Worm (Caenorhabditis elegans) whole organism, L4 larva: ENCODE measurements around the gene flp-25.
A peak's percentile ranks its signal among the peaks of the same experiment; 100 is the strongest.

ENCODE experiments used
- F10B5.3 ChIP-seq: sonication (generic microtip); optimal IDR thresholded peaks from 2 replicates; lab custom pipeline; 2016; ENCODE audit warnings: mild to moderate bottlenecking, missing genetic modification characterization, missing compliant biosample characterization
- F26F4.8 ChIP-seq: fragments of 200-800 bp; sonication (Bioruptor generic); conservative IDR thresholded peaks from 2 replicates; pipeline ENCODE4 v1.3.6; 2022; ENCODE audit warnings: missing genetic modification characterization, missing compliant biosample characterization
- F44E2.7 ChIP-seq: fragments of 200-800 bp; sonication (Bioruptor generic); IDR thresholded peaks from 2 replicates; pipeline ENCODE4 v2.1.2; 2022; ENCODE audit warnings: missing genetic modification characterization, missing compliant biosample characterization
- T26A8.4 ChIP-seq: fragments of 200-800 bp; sonication (Bioruptor generic); IDR thresholded peaks from 2 replicates; pipeline ENCODE4 v1.3.6; 2022; ENCODE audit warnings: missing genetic modification characterization, missing compliant biosample characterization
- Y105C5A.15 ChIP-seq: fragments of 200-800 bp; sonication (Bioruptor generic); IDR thresholded peaks from 2 replicates; pipeline ENCODE4 v1.3.6; 2022; ENCODE audit warnings: missing genetic modification characterization, missing compliant biosample characterization
- Y48G9A.11 ChIP-seq: fragments of 200-800 bp; sonication (Bioruptor generic); IDR thresholded peaks from 2 replicates; pipeline ENCODE4 v1.3.6; 2022; ENCODE audit warnings: missing genetic modification reagents, missing genetic modification characterization, missing compliant biosample characterization
- Y75B8A.6 ChIP-seq: fragments of 200-800 bp; sonication (Bioruptor generic); IDR thresholded peaks from 2 replicates; pipeline ENCODE4 v1.3.6; 2022; ENCODE audit warnings: missing genetic modification reagents, missing genetic modification characterization, missing compliant biosample characterization
- ZK337.2 ChIP-seq: fragments of 200-800 bp; sonication (Bioruptor generic); IDR thresholded peaks from 2 replicates; pipeline ENCODE4 v1.3.6; 2022; ENCODE audit warnings: missing genetic modification reagents, missing genetic modification characterization, missing compliant biosample characterization
- ama-1 ChIP-seq: fragments of 150-350 bp; optimal IDR thresholded peaks from 2 replicates; lab custom pipeline; 2014; ENCODE audit warnings: inconsistent platforms, mixed read lengths
- arid-1 ChIP-seq: fragments of 200-800 bp; sonication (Bioruptor generic); conservative IDR thresholded peaks from 2 replicates; pipeline ENCODE4 v1.3.6; 2022; ENCODE audit warnings: missing genetic modification reagents, missing genetic modification characterization, missing compliant biosample characterization
- attf-4 ChIP-seq: sonication (generic microtip); optimal IDR thresholded peaks from 3 replicates; lab custom pipeline; 2017; ENCODE audit warnings: missing biosample characterization, missing genetic modification characterization
- ceh-20 ChIP-seq: fragments of 200-800 bp; sonication (Bioruptor generic); IDR thresholded peaks from 2 replicates; pipeline ENCODE4 v1.3.6; 2022; ENCODE audit warnings: missing genetic modification reagents, missing genetic modification characterization, missing compliant biosample characterization
- ceh-28 ChIP-seq: fragments of 150-350 bp; optimal IDR thresholded peaks from 2 replicates; lab custom pipeline; 2014; ENCODE audit warnings: missing biosample characterization, missing genetic modification reagents, missing genetic modification characterization
- ceh-82 ChIP-seq: sonication (generic microtip); optimal IDR thresholded peaks from 2 replicates; lab custom pipeline; 2017; ENCODE audit warnings: missing biosample characterization, missing genetic modification characterization
- ces-1 ChIP-seq: fragments of 150-350 bp; sonication (generic microtip); optimal IDR thresholded peaks from 4 replicates; lab custom pipeline; 2014; ENCODE audit warnings: missing biosample characterization, missing genetic modification reagents, missing genetic modification characterization
- daf-19 ChIP-seq: fragments of 200-800 bp; sonication (Bioruptor generic); conservative IDR thresholded peaks from 2 replicates; pipeline ENCODE4 v1.3.6; 2022; ENCODE audit warnings: missing genetic modification characterization, missing compliant biosample characterization
- dmd-8 ChIP-seq: fragments of 200-800 bp; sonication (Bioruptor generic); IDR thresholded peaks from 2 replicates; pipeline ENCODE4 v1.3.6; 2022; ENCODE audit warnings: missing genetic modification characterization, missing compliant biosample characterization
- dmd-9 ChIP-seq: fragments of 200-800 bp; sonication (Bioruptor generic); IDR thresholded peaks from 2 replicates; pipeline ENCODE4 v1.3.6; 2022; ENCODE audit warnings: missing genetic modification reagents, missing genetic modification characterization, missing compliant biosample characterization
- duxl-1 ChIP-seq: sonication (generic microtip); optimal IDR thresholded peaks from 2 replicates; lab custom pipeline; 2016; ENCODE audit warnings: mild to moderate bottlenecking, missing genetic modification characterization, moderate library complexity, missing compliant biosample characterization; ENCODE audit not compliant: poor library complexity
- dve-1 ChIP-seq: sonication (generic microtip); optimal IDR thresholded peaks from 2 replicates; lab custom pipeline; 2017; ENCODE audit warnings: antibody characterized with exemption, mild to moderate bottlenecking, missing genetic modification characterization, missing compliant biosample characterization; ENCODE audit not compliant: insufficient read depth
- egl-43 ChIP-seq: fragments of 200-800 bp; sonication (Bioruptor generic); IDR thresholded peaks from 2 replicates; pipeline ENCODE4 v1.3.6; 2022; ENCODE audit warnings: missing genetic modification reagents, missing genetic modification characterization, missing compliant biosample characterization
- fkh-10 ChIP-seq: fragments of 150-350 bp; optimal IDR thresholded peaks from 2 replicates; lab custom pipeline; 2014; ENCODE audit warnings: missing biosample characterization, missing genetic modification reagents, missing genetic modification characterization
- fos-1 ChIP-seq: fragments of 150-350 bp; optimal IDR thresholded peaks from 2 replicates; lab custom pipeline; 2014; ENCODE audit warnings: missing biosample characterization, missing genetic modification characterization
- gei-8 ChIP-seq: fragments of 200-800 bp; sonication (Bioruptor generic); optimal IDR thresholded peaks from 2 replicates; lab custom pipeline; 2018; ENCODE audit warnings: mild to moderate bottlenecking, missing genetic modification characterization, missing compliant biosample characterization
- hif-1 ChIP-seq, 2 experiments: sonication (generic microtip); optimal IDR thresholded peaks; 2 replicates each; lab custom pipeline; 2016 to 2017; ENCODE audit warnings: missing compliant biosample characterization in 2 of 2, missing genetic modification characterization in 2 of 2, missing genetic modification reagents in 2 of 2, missing genotype in 2 of 2, mild to moderate bottlenecking in 1 of 2
- lim-7 ChIP-seq: fragments of 200-800 bp; sonication (Bioruptor generic); IDR thresholded peaks from 2 replicates; pipeline ENCODE4 v1.3.6; 2022; ENCODE audit warnings: missing genetic modification characterization, missing compliant biosample characterization
- lin-29 ChIP-seq: fragments of 200-800 bp; sonication (Bioruptor generic); IDR thresholded peaks from 2 replicates; pipeline ENCODE4 v1.3.6; 2022; ENCODE audit warnings: missing genetic modification reagents, missing genetic modification characterization, missing compliant biosample characterization
- lin-39 ChIP-seq: fragments of 150-350 bp; optimal IDR thresholded peaks from 2 replicates; lab custom pipeline; 2014; ENCODE audit warnings: missing biosample characterization, missing genetic modification reagents, missing genetic modification characterization
- lir-3 ChIP-seq: sonication (generic microtip); optimal IDR thresholded peaks from 2 replicates; lab custom pipeline; 2016; ENCODE audit warnings: mild to moderate bottlenecking, missing genetic modification characterization, missing compliant biosample characterization
- lsy-2 ChIP-seq, 2 experiments: fragments of 150-350 bp in 1 of 2; sonication (generic microtip) in 1 of 2; optimal IDR thresholded peaks; 2 replicates each; lab custom pipeline; 2014 to 2017; ENCODE audit warnings: missing biosample characterization in 2 of 2, missing genetic modification characterization in 2 of 2
- mdl-1 ChIP-seq, 2 experiments: fragments of 150-350 bp in 1 of 2; sonication (generic microtip) in 1 of 2; optimal IDR thresholded peaks; 2 replicates each; lab custom pipeline; 2014 to 2017; ENCODE audit warnings: missing biosample characterization in 2 of 2, missing genetic modification characterization in 2 of 2
- mdt-29 ChIP-seq: fragments of 200-800 bp; sonication (Bioruptor generic); IDR thresholded peaks from 2 replicates; pipeline ENCODE4 v1.3.6; 2022; ENCODE audit warnings: missing genetic modification reagents, missing genetic modification characterization, missing compliant biosample characterization
- mep-1 ChIP-seq: fragments of 150-350 bp; sonication (generic microtip); optimal IDR thresholded peaks from 3 replicates; lab custom pipeline; 2014; ENCODE audit warnings: missing biosample characterization, missing genetic modification characterization
- nhr-10 ChIP-seq: fragments of 150-350 bp; optimal IDR thresholded peaks from 2 replicates; lab custom pipeline; 2014; ENCODE audit warnings: missing biosample characterization, missing genetic modification characterization
- nhr-102 ChIP-seq: sonication (generic microtip); optimal IDR thresholded peaks from 2 replicates; lab custom pipeline; 2016; ENCODE audit warnings: mild to moderate bottlenecking, missing genetic modification characterization, moderate library complexity, missing compliant biosample characterization
- nhr-11 ChIP-seq: fragments of 150-350 bp; optimal IDR thresholded peaks from 2 replicates; lab custom pipeline; 2014; ENCODE audit warnings: missing biosample characterization, missing genetic modification characterization
- nhr-41 ChIP-seq: fragments of 200-800 bp; sonication (Bioruptor generic); IDR thresholded peaks from 2 replicates; pipeline ENCODE4 v1.3.6; 2022; ENCODE audit warnings: missing genetic modification reagents, missing genetic modification characterization, missing compliant biosample characterization
- nhr-6 ChIP-seq: fragments of 150-350 bp; optimal IDR thresholded peaks from 2 replicates; lab custom pipeline; 2014; ENCODE audit warnings: missing biosample characterization, missing genetic modification characterization
- php-3 ChIP-seq: fragments of 200-800 bp; sonication (Bioruptor generic); IDR thresholded peaks from 2 replicates; pipeline ENCODE4 v1.3.6; 2022; ENCODE audit warnings: missing genetic modification reagents, missing genetic modification characterization, missing compliant biosample characterization
- pqm-1 ChIP-seq: sonication (generic microtip); optimal IDR thresholded peaks from 2 replicates; lab custom pipeline; 2017; ENCODE audit warnings: missing biosample characterization, missing genetic modification characterization
- rbr-2 ChIP-seq: sonication (generic microtip); optimal IDR thresholded peaks from 2 replicates; lab custom pipeline; 2016; ENCODE audit warnings: missing genotype, missing genetic modification characterization, missing compliant biosample characterization
- saeg-2 ChIP-seq: fragments of 200-800 bp; sonication (Bioruptor generic); IDR thresholded peaks from 2 replicates; pipeline ENCODE4 v1.3.6; 2022; ENCODE audit warnings: missing genetic modification reagents, missing genetic modification characterization, missing compliant biosample characterization
- set-16 ChIP-seq: fragments of 200-800 bp; sonication (Bioruptor generic); IDR thresholded peaks from 2 replicates; pipeline ENCODE4 v1.3.6; 2022; ENCODE audit warnings: missing genetic modification reagents, missing genetic modification characterization, missing compliant biosample characterization
- snpc-1.2 ChIP-seq: fragments of 200-800 bp; sonication (Bioruptor generic); IDR thresholded peaks from 2 replicates; pipeline ENCODE4 v1.3.6; 2022; ENCODE audit warnings: missing genetic modification reagents, missing genetic modification characterization, missing compliant biosample characterization
- snpc-4 ChIP-seq: fragments of 150-350 bp; optimal IDR thresholded peaks from 2 replicates; lab custom pipeline; 2014; ENCODE audit warnings: missing biosample characterization, missing genetic modification characterization
- tra-1 ChIP-seq: fragments of 200-800 bp; sonication (Bioruptor generic); IDR thresholded peaks from 2 replicates; pipeline ENCODE4 v1.3.6; 2022; ENCODE audit warnings: missing genetic modification reagents, missing genetic modification characterization, missing compliant biosample characterization
- unc-62 ChIP-seq, 3 experiments: fragments of 150-350 bp in 1 of 3; sonication (generic microtip); optimal IDR thresholded peaks in 2 of 3; peaks in 1 of 3; 1 replicate in 1 of 3; 2 replicates in 2 of 3; lab custom pipeline; 2014 to 2017; ENCODE audit warnings: missing biosample characterization in 3 of 3, missing genetic modification characterization in 3 of 3, missing genetic modification reagents in 3 of 3, missing genotype in 1 of 3
- ztf-11 ChIP-seq: fragments of 150-350 bp; optimal IDR thresholded peaks from 2 replicates; lab custom pipeline; 2014; ENCODE audit warnings: missing biosample characterization, missing genetic modification characterization
- ztf-7 ChIP-seq: fragments of 150-350 bp; optimal IDR thresholded peaks from 2 replicates; lab custom pipeline; 2014; ENCODE audit warnings: missing biosample characterization, missing genetic modification characterization

The flp-25 gene

DNA sequence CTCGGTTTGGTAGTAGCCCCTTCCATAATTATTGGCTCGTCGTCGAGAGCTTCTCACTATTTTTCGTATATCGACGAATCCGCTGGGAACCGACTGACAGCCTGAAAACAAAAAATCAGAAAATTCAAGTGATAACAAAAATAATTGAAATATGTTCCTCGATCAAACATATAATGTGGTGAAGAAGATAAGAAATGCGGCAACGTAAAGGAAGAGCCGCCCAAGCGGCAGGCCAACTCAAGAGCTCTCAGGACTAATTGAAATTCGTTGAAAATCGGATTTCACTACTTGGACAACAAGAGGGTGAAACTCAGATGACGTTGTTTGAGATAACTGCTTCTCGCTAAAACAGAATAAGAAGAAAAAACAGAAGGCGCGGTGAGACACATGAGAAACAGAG is 28.7 kb downstream of the flp-25 start, which contains the start of gene slc-17.2:
Gene slc-17.2, minus strand, starts transcription at position 101 of the 400 bp plus-strand sequence.
- TF ChIP-seq fkh-10 (GFP tag; lab: Kevin White, UChicago): no peak
- TF ChIP-seq arid-1 (GFP tag; lab: Robert Waterston, UW): no peak
- no peak for TF ChIP-seq dve-1 (tag; lab: Kevin White, UChicago)
- TF ChIP-seq lin-39 (tag; lab: Kevin White, UChicago): no peak
- TF ChIP-seq set-16 (GFP tag; lab: Robert Waterston, UW): no peak
- TF ChIP-seq F26F4.8 (GFP tag; lab: Robert Waterston, UW): no peak
- TF ChIP-seq nhr-41 (GFP tag; lab: Robert Waterston, UW): no peak
- TF ChIP-seq tra-1: no peak
- TF ChIP-seq nhr-102 (tag; lab: Kevin White, UChicago): no peak
- TF ChIP-seq Y75B8A.6 (GFP tag; lab: Robert Waterston, UW): no peak
- no peak for TF ChIP-seq daf-19 (GFP tag; lab: Robert Waterston, UW)
- TF ChIP-seq F44E2.7 (GFP tag; lab: Robert Waterston, UW): no peak
- no peak for TF ChIP-seq snpc-1.2 (GFP tag; lab: Robert Waterston, UW)
- no peak for TF ChIP-seq nhr-6
- TF ChIP-seq ces-1 (GFP tag; lab: Kevin White, UChicago): no peak
- no peak for TF ChIP-seq rbr-2 (tag; lab: Kevin White, UChicago)
- TF ChIP-seq Y48G9A.11 (GFP tag; lab: Robert Waterston, UW): no peak
- TF ChIP-seq nhr-10 (tag; lab: Kevin White, UChicago): no peak
- TF ChIP-seq lim-7 (GFP tag; lab: Robert Waterston, UW): no peak

ce11 chrIII:9390924-9391323 is 29.6 kb downstream of the flp-25 start:
- no peak for TF ChIP-seq unc-62 (GFP tag; optimal IDR thresholded peaks at IDR 0.05 in 1 of 2; lab: Kevin White, UChicago)
- no peak for TF ChIP-seq unc-62 (tag; optimal IDR thresholded peaks at IDR 0.05; lab: Kevin White, UChicago)
- TF ChIP-seq lim-7 (GFP tag; lab: Robert Waterston, UW): 0 out of 2 replicates have a peak, but pooled peaks have one; percentile 43
- no peak for TF ChIP-seq mdt-29 (GFP tag; lab: Robert Waterston, UW)
- TF ChIP-seq attf-4 (tag; lab: Kevin White, UChicago): no peak
- peak; percentile 3 for TF ChIP-seq mep-1 (tag; lab: Kevin White, UChicago)
- no peak for TF ChIP-seq lin-29
- no peak for TF ChIP-seq egl-43 (GFP tag; lab: Robert Waterston, UW)
- no peak for TF ChIP-seq ZK337.2 (GFP tag; lab: Robert Waterston, UW)
- no peak for TF ChIP-seq nhr-11 (tag; lab: Kevin White, UChicago)
- no peak for TF ChIP-seq hif-1 (tag; optimal IDR thresholded peaks at IDR 0.05; lab: Kevin White, UChicago)
- peak; percentile 5 for TF ChIP-seq ama-1 (lab: Kevin White, UChicago)
- no peak for TF ChIP-seq ztf-7 (tag; lab: Kevin White, UChicago)
- TF ChIP-seq saeg-2 (GFP tag; lab: Robert Waterston, UW): no peak
- no peak for TF ChIP-seq fos-1
- no peak for TF ChIP-seq pqm-1 (tag; lab: Kevin White, UChicago)
- no peak for TF ChIP-seq rbr-2 (tag; lab: Kevin White, UChicago)
- TF ChIP-seq gei-8 (GFP tag; lab: Kevin White, UChicago): no peak
- TF ChIP-seq duxl-1 (tag; lab: Kevin White, UChicago): no peak
- no peak for TF ChIP-seq F10B5.3 (tag; lab: Kevin White, UChicago)
- TF ChIP-seq snpc-4 (tag; lab: Kevin White, UChicago): no peak
- no peak for TF ChIP-seq lir-3 (tag; lab: Kevin White, UChicago)
- TF ChIP-seq ceh-82: no peak
- peak; percentile 30; the same call in 1 of the 2 replicates for TF ChIP-seq arid-1 (GFP tag; lab: Robert Waterston, UW)
- no peak for TF ChIP-seq dmd-8
- TF ChIP-seq php-3: no peak
- no peak for TF ChIP-seq nhr-41 (GFP tag; lab: Robert Waterston, UW)
- no peak for TF ChIP-seq ceh-28
- TF ChIP-seq mdl-1 (tag; optimal IDR thresholded peaks at IDR 0.05; lab: Kevin White, UChicago): peak; percentile 24 to 76
- no peak for TF ChIP-seq daf-19 (GFP tag; lab: Robert Waterston, UW)
- no peak for TF ChIP-seq Y105C5A.15 (GFP tag; lab: Robert Waterston, UW)
- no peak for TF ChIP-seq ceh-20
- no peak for TF ChIP-seq dmd-9 (GFP tag; lab: Robert Waterston, UW)
- TF ChIP-seq lsy-2 (tag; optimal IDR thresholded peaks at IDR 0.05; lab: Kevin White, UChicago): peak in 1 of 2 experiments; percentile 62
- no peak for TF ChIP-seq ztf-11 (tag; lab: Kevin White, UChicago)
- no peak for TF ChIP-seq lin-39 (tag; lab: Kevin White, UChicago)
- TF ChIP-seq T26A8.4 (GFP tag; lab: Robert Waterston, UW): no peak
